Worm (Caenorhabditis elegans) whole organism, L4 larva: ENCODE measurements around the gene toh-1.
"Not testable (repeated sequence)": the region's sequence is repeated elsewhere in the genome, so short reads cannot be mapped to it uniquely, and the experiment has no call there.

Experiments used
- D1046.2 ChIP-seq: fragments of 200-800 bp; sonication (Bioruptor generic); IDR thresholded peaks from 2 replicates; pipeline ENCODE4 v1.3.6; 2022; ENCODE audit warnings: missing genetic modification characterization, missing compliant biosample characterization
- T20F7.1 ChIP-seq: fragments of 200-800 bp; sonication (Bioruptor generic); optimal IDR thresholded peaks from 2 replicates; lab custom pipeline; 2018; ENCODE audit warnings: mild to moderate bottlenecking, missing genetic modification characterization, missing compliant biosample characterization
- T26A8.4 ChIP-seq: fragments of 200-800 bp; sonication (Bioruptor generic); IDR thresholded peaks from 2 replicates; pipeline ENCODE4 v1.3.6; 2022; ENCODE audit warnings: missing genetic modification characterization, missing compliant biosample characterization
- Y105C5A.15 ChIP-seq: fragments of 200-800 bp; sonication (Bioruptor generic); IDR thresholded peaks from 2 replicates; pipeline ENCODE4 v1.3.6; 2022; ENCODE audit warnings: missing genetic modification characterization, missing compliant biosample characterization
- Y48G9A.11 ChIP-seq: fragments of 200-800 bp; sonication (Bioruptor generic); IDR thresholded peaks from 2 replicates; pipeline ENCODE4 v1.3.6; 2022; ENCODE audit warnings: missing genetic modification reagents, missing genetic modification characterization, missing compliant biosample characterization
- Y75B8A.6 ChIP-seq: fragments of 200-800 bp; sonication (Bioruptor generic); IDR thresholded peaks from 2 replicates; pipeline ENCODE4 v1.3.6; 2022; ENCODE audit warnings: missing genetic modification reagents, missing genetic modification characterization, missing compliant biosample characterization
- ZK337.2 ChIP-seq: fragments of 200-800 bp; sonication (Bioruptor generic); IDR thresholded peaks from 2 replicates; pipeline ENCODE4 v1.3.6; 2022; ENCODE audit warnings: missing genetic modification reagents, missing genetic modification characterization, missing compliant biosample characterization
- arid-1 ChIP-seq: fragments of 200-800 bp; sonication (Bioruptor generic); conservative IDR thresholded peaks from 2 replicates; pipeline ENCODE4 v1.3.6; 2022; ENCODE audit warnings: missing genetic modification reagents, missing genetic modification characterization, missing compliant biosample characterization
- ceh-20 ChIP-seq: fragments of 200-800 bp; sonication (Bioruptor generic); IDR thresholded peaks from 2 replicates; pipeline ENCODE4 v1.3.6; 2022; ENCODE audit warnings: missing genetic modification reagents, missing genetic modification characterization, missing compliant biosample characterization
- ceh-44 ChIP-seq: fragments of 200-800 bp; sonication (Bioruptor generic); IDR thresholded peaks from 2 replicates; pipeline ENCODE4 v1.3.6; 2022; ENCODE audit warnings: missing genetic modification reagents, missing genetic modification characterization, missing compliant biosample characterization
- ctbp-1 ChIP-seq: fragments of 200-800 bp; sonication (Bioruptor generic); IDR thresholded peaks from 2 replicates; pipeline ENCODE4 v1.3.6; 2022; ENCODE audit warnings: missing genetic modification reagents, missing genetic modification characterization, missing compliant biosample characterization
- dmd-6 ChIP-seq: fragments of 200-800 bp; sonication (Bioruptor generic); IDR thresholded peaks from 2 replicates; pipeline ENCODE4 v1.3.6; 2022; ENCODE audit warnings: missing genetic modification reagents, missing genetic modification characterization, missing compliant biosample characterization
- dmd-9 ChIP-seq: fragments of 200-800 bp; sonication (Bioruptor generic); IDR thresholded peaks from 2 replicates; pipeline ENCODE4 v1.3.6; 2022; ENCODE audit warnings: missing genetic modification reagents, missing genetic modification characterization, missing compliant biosample characterization
- dpl-1 ChIP-seq: fragments of 150-350 bp; optimal IDR thresholded peaks from 2 replicates; lab custom pipeline; 2014; ENCODE audit warnings: missing biosample characterization, missing genetic modification reagents, missing genetic modification characterization
- egl-43 ChIP-seq: fragments of 200-800 bp; sonication (Bioruptor generic); IDR thresholded peaks from 2 replicates; pipeline ENCODE4 v1.3.6; 2022; ENCODE audit warnings: missing genetic modification reagents, missing genetic modification characterization, missing compliant biosample characterization
- hif-1 ChIP-seq, 2 experiments: sonication (generic microtip); optimal IDR thresholded peaks; 2 replicates each; lab custom pipeline; 2016 to 2017; ENCODE audit warnings: missing compliant biosample characterization in 2 of 2, missing genetic modification characterization in 2 of 2, missing genetic modification reagents in 2 of 2, missing genotype in 2 of 2, mild to moderate bottlenecking in 1 of 2
- hlh-11 ChIP-seq: fragments of 200-800 bp; sonication (Bioruptor generic); optimal IDR thresholded peaks from 2 replicates; lab custom pipeline; 2018; ENCODE audit warnings: mild to moderate bottlenecking, missing genetic modification characterization, missing compliant biosample characterization
- hmg-1.1 ChIP-seq: fragments of 200-800 bp; sonication (Bioruptor generic); IDR thresholded peaks from 2 replicates; pipeline ENCODE4 v1.3.6; 2022; ENCODE audit warnings: missing genetic modification reagents, missing genetic modification characterization, missing compliant biosample characterization
- lin-1 ChIP-seq: fragments of 200-800 bp; sonication (Bioruptor generic); IDR thresholded peaks from 2 replicates; pipeline ENCODE4 v1.3.6; 2022; ENCODE audit warnings: missing genetic modification reagents, missing genetic modification characterization, missing compliant biosample characterization
- lin-29 ChIP-seq: fragments of 200-800 bp; sonication (Bioruptor generic); IDR thresholded peaks from 2 replicates; pipeline ENCODE4 v1.3.6; 2022; ENCODE audit warnings: missing genetic modification reagents, missing genetic modification characterization, missing compliant biosample characterization
- lin-38 ChIP-seq: fragments of 200-800 bp; sonication (Bioruptor generic); IDR thresholded peaks from 2 replicates; pipeline ENCODE4 v1.3.6; 2022; ENCODE audit warnings: missing genetic modification reagents, missing genetic modification characterization, missing compliant biosample characterization
- lsy-2 ChIP-seq, 2 experiments: fragments of 150-350 bp in 1 of 2; sonication (generic microtip) in 1 of 2; optimal IDR thresholded peaks; 2 replicates each; lab custom pipeline; 2014 to 2017; ENCODE audit warnings: missing biosample characterization in 2 of 2, missing genetic modification characterization in 2 of 2
- madf-9 ChIP-seq: fragments of 200-800 bp; sonication (Bioruptor generic); conservative IDR thresholded peaks from 2 replicates; pipeline ENCODE4 v1.3.6; 2022; ENCODE audit warnings: missing genetic modification reagents, missing genetic modification characterization, missing compliant biosample characterization
- mdt-29 ChIP-seq: fragments of 200-800 bp; sonication (Bioruptor generic); IDR thresholded peaks from 2 replicates; pipeline ENCODE4 v1.3.6; 2022; ENCODE audit warnings: missing genetic modification reagents, missing genetic modification characterization, missing compliant biosample characterization
- mes-2 ChIP-seq: sonication (generic microtip); optimal IDR thresholded peaks from 2 replicates; lab custom pipeline; 2016; ENCODE audit warnings: missing genotype, mild to moderate bottlenecking, missing genetic modification characterization, missing compliant biosample characterization; ENCODE audit not compliant: poor library complexity, severe bottlenecking
- mxl-2 ChIP-seq: fragments of 200-800 bp; sonication (Bioruptor generic); conservative IDR thresholded peaks from 2 replicates; pipeline ENCODE4 v1.3.6; 2022; ENCODE audit warnings: missing genetic modification reagents, missing genetic modification characterization, missing compliant biosample characterization
- nhr-42 ChIP-seq: fragments of 200-800 bp; sonication (Bioruptor generic); IDR thresholded peaks from 2 replicates; pipeline ENCODE4 v1.3.6; 2022; ENCODE audit warnings: missing genetic modification characterization, missing compliant biosample characterization
- pha-4 ChIP-seq, 2 experiments: fragments of 150-350 bp in 1 of 2; fragments of 200-800 bp in 1 of 2; sonication (Bioruptor generic) in 1 of 2; IDR thresholded peaks in 1 of 2; optimal IDR thresholded peaks in 1 of 2; 2 replicates each; pipeline versions ENCODE4 v1.3.6 to Lab custom; 2014 to 2022; ENCODE audit warnings: missing genetic modification characterization in 2 of 2, missing genetic modification reagents in 2 of 2, missing biosample characterization in 1 of 2, missing compliant biosample characterization in 1 of 2
- php-3 ChIP-seq: fragments of 200-800 bp; sonication (Bioruptor generic); IDR thresholded peaks from 2 replicates; pipeline ENCODE4 v1.3.6; 2022; ENCODE audit warnings: missing genetic modification reagents, missing genetic modification characterization, missing compliant biosample characterization
- rbr-2 ChIP-seq: sonication (generic microtip); optimal IDR thresholded peaks from 2 replicates; lab custom pipeline; 2016; ENCODE audit warnings: missing genotype, missing genetic modification characterization, missing compliant biosample characterization
- saeg-2 ChIP-seq: fragments of 200-800 bp; sonication (Bioruptor generic); IDR thresholded peaks from 2 replicates; pipeline ENCODE4 v1.3.6; 2022; ENCODE audit warnings: missing genetic modification reagents, missing genetic modification characterization, missing compliant biosample characterization
- set-16 ChIP-seq: fragments of 200-800 bp; sonication (Bioruptor generic); IDR thresholded peaks from 2 replicates; pipeline ENCODE4 v1.3.6; 2022; ENCODE audit warnings: missing genetic modification reagents, missing genetic modification characterization, missing compliant biosample characterization
- tag-97 ChIP-seq: fragments of 200-800 bp; sonication (Bioruptor generic); IDR thresholded peaks from 2 replicates; pipeline ENCODE4 v1.3.6; 2022; ENCODE audit warnings: missing genetic modification characterization, missing compliant biosample characterization
- tra-1 ChIP-seq: fragments of 200-800 bp; sonication (Bioruptor generic); IDR thresholded peaks from 2 replicates; pipeline ENCODE4 v1.3.6; 2022; ENCODE audit warnings: missing genetic modification reagents, missing genetic modification characterization, missing compliant biosample characterization
- vab-7 ChIP-seq: fragments of 200-800 bp; sonication (Bioruptor generic); IDR thresholded peaks from 2 replicates; pipeline ENCODE4 v1.3.6; 2022; ENCODE audit warnings: missing genetic modification reagents, missing genetic modification characterization, missing compliant biosample characterization
- zfp-3 ChIP-seq: fragments of 200-800 bp; sonication (Bioruptor generic); conservative IDR thresholded peaks from 2 replicates; pipeline ENCODE4 v1.3.6; 2022; ENCODE audit warnings: missing genetic modification reagents, missing genetic modification characterization, missing compliant biosample characterization

The toh-1 gene

DNA sequence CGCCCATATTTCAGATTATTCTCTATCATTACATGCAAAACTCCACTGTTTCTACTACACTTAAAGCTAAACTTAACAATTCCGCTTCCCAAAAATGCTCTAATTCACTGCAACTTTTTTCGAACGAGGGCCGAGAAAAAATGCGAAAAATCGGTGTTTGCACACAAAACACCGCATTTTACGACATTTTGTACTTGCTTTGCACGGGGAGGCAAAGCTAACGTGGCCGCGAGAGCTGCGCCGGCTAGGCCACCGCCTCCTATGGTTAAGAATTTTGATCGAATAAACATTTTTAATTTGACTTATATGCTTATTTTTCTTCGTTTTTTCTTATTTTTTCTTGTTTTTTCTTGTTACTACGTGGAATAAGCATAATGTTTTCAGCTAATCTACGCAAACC is 46.0 kb upstream of the toh-1 start:
- TF ChIP-seq ceh-20 (peak; percentile 94), pha-4 (GFP tag; IDR thresholded peaks at IDR 0.05; lab: Robert Waterston, UW) (peak; percentile 89), lsy-2 (tag; optimal IDR thresholded peaks at IDR 0.05; lab: Kevin White, UChicago) (peak; percentile 14 to 87), set-16 (GFP tag; lab: Robert Waterston, UW) (peak; percentile 60; the same call in 1 of the 2 replicates), tag-97 (GFP tag; lab: Robert Waterston, UW) (0 out of 2 replicates have a peak, but pooled peaks have one; percentile 69), ZK337.2 (GFP tag; lab: Robert Waterston, UW) (peak; percentile 94), zfp-3 (GFP tag; lab: Robert Waterston, UW) (peak; percentile 93), lin-29 (GFP tag; lab: Robert Waterston, UW) (peak; percentile 90), mdt-29 (peak; percentile 81), mes-2 (tag; lab: Kevin White, UChicago) (peak; percentile 82), ceh-44 (GFP tag; lab: Robert Waterston, UW) (peak; percentile 68; the same call in 1 of the 2 replicates), dmd-6 (peak; percentile 96), hlh-11 (peak; percentile 38), dpl-1 (GFP tag; lab: Kevin White, UChicago) (peak; percentile 21), ctbp-1 (peak; percentile 73; the same call in 1 of the 2 replicates), hmg-1.1 (GFP tag; lab: Robert Waterston, UW) (peak; percentile 97), egl-43 (GFP tag; lab: Robert Waterston, UW) (peak; percentile 80), T26A8.4 (peak; percentile 86), lin-1 (GFP tag; lab: Robert Waterston, UW) (peak; percentile 84), madf-9 (GFP tag; lab: Robert Waterston, UW) (peak; percentile 93), T20F7.1 (GFP tag; lab: Kevin White, UChicago) (peak; percentile 38), mxl-2 (GFP tag; lab: Robert Waterston, UW) (0 out of 2 replicates have a peak, but pooled peaks have one; percentile 64), php-3 (GFP tag; lab: Robert Waterston, UW) (peak; percentile 67; the same call in 1 of the 2 replicates), lin-38 (GFP tag; lab: Robert Waterston, UW) (peak; percentile 93), hif-1 (tag; optimal IDR thresholded peaks at IDR 0.05; lab: Kevin White, UChicago) (peak in 1 of 2 experiments; percentile 53), vab-7 (GFP tag; lab: Robert Waterston, UW) (peak; percentile 93), nhr-42 (GFP tag; lab: Robert Waterston, UW) (peak; percentile 95), rbr-2 (tag; lab: Kevin White, UChicago) (peak; percentile 62), tra-1 (GFP tag; lab: Robert Waterston, UW) (peak; percentile 71), Y75B8A.6 (GFP tag; lab: Robert Waterston, UW) (0 out of 2 replicates have a peak, but pooled peaks have one; percentile 65), saeg-2 (GFP tag; lab: Robert Waterston, UW) (0 out of 2 replicates have a peak, but pooled peaks have one; percentile 34), D1046.2 (GFP tag; lab: Robert Waterston, UW) (peak; percentile 89), Y48G9A.11 (GFP tag; lab: Robert Waterston, UW) (peak; percentile 77), dmd-9 (peak; percentile 98), Y105C5A.15 (GFP tag; lab: Robert Waterston, UW) (0 out of 2 replicates have a peak, but pooled peaks have one; percentile 62), arid-1 (peak; percentile 45; the same call in 1 of the 2 replicates)
- TF ChIP-seq pha-4 (tag; optimal IDR thresholded peaks at IDR 0.05; lab: Kevin White, UChicago) = not testable (repeated sequence)

DNA sequence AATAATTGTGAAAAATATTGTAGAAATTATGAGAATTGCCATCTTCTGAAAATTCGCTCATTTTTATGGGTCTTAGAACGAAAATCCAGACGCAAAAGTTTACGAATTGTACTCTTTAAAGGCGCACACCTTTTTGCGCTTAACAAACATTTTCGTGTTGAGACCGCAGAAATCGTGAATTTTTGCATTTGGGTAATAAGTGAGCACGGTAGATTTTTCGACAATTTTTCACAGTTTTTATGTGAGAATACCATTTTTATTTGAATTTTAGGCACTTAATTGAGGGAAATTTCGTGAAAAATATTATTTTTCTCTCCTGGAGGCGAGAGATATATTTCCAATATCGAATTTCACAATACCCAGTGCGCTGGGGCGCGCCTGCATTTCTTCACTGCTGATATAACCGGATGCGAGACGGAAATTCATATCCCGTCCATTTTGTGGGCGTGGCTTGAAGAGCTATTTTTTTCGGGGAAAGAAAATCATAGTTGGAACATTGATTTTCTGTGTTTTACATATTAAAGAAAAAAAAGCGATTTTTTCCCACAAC is 43.3 kb upstream of the toh-1 start, which contains the start of gene cyp-25A4:
TSS of gene cyp-25A4 (minus strand) at position 51 of the 550 bp plus-strand sequence.
- TF ChIP-seq lin-1 (GFP tag; lab: Robert Waterston, UW) (0 out of 2 replicates have a peak, but pooled peaks have one; percentile 20), lin-38 (GFP tag; lab: Robert Waterston, UW) (peak; percentile 86)
